Fruit fly (Drosophila melanogaster): ENCODE data around the gene Rnp4F.

Rnp4F gene

DNA sequence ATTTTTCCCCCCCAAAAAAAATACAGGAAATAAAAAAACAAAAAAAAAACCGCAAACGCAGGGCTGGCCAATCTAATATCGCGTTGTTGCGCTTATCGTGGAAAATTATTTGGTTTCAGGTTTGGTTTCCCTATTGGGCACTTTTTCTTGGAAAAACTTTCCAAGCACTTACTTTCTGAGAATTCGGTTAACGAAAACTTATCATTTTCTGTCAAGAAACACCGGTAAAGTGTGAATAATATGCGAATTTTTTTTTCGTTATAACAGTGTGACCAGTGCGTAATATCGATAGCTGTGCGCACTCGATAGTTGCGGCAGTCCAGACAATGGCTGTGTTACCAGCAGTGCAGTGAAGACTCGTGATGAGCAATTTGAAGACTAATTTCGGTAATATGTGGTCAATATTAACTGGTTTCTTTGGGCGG is at the start of gene Rnp4F:
Rnp4F (minus strand) TSS at position 238 of the 425 bp plus-strand sequence.
- TF ChIP-seq psq (optimal IDR thresholded peaks at IDR 0.05) (no peak), h (optimal IDR thresholded peaks at IDR 0.05) (no peak), insv (optimal IDR thresholded peaks at IDR 0.05) (no peak)

- TF ChIP-seq Sin3A (optimal IDR thresholded peaks at IDR 0.05) (no peak), Myc (optimal IDR thresholded peaks at IDR 0.05) (no peak), insv (optimal IDR thresholded peaks at IDR 0.05) (no peak), h (optimal IDR thresholded peaks at IDR 0.05) (no peak), ttk (optimal IDR thresholded peaks at IDR 0.05) (no peak)
Measured at dm6 chrX:5364031-5364430, 41.5 kb upstream of the Rnp4F start.

dm6 chrX:5363116-5363515 is 40.6 kb upstream of the Rnp4F start:
- TF ChIP-seq h (optimal IDR thresholded peaks at IDR 0.05) (no peak), insv (optimal IDR thresholded peaks at IDR 0.05) (no peak), Sin3A (optimal IDR thresholded peaks at IDR 0.05) (no peak), Myc (optimal IDR thresholded peaks at IDR 0.05) (no peak), ttk (optimal IDR thresholded peaks at IDR 0.05) (no peak), psq (optimal IDR thresholded peaks at IDR 0.05) (no peak)

dm6 chrX:5358813-5359212 is 36.3 kb upstream of the Rnp4F start:
- TF ChIP-seq Sin3A (optimal IDR thresholded peaks at IDR 0.05) (no peak), Myc (optimal IDR thresholded peaks at IDR 0.05) (no peak), psq (optimal IDR thresholded peaks at IDR 0.05) (no peak), ttk (optimal IDR thresholded peaks at IDR 0.05) (no peak), h (optimal IDR thresholded peaks at IDR 0.05) (no peak), insv (optimal IDR thresholded peaks at IDR 0.05) (no peak)

dm6 chrX:5357035-5357434 is 34.5 kb upstream of the Rnp4F start:
- TF ChIP-seq Sin3A (optimal IDR thresholded peaks at IDR 0.05): no peak
- TF ChIP-seq h (optimal IDR thresholded peaks at IDR 0.05): no peak
- no peak for TF ChIP-seq insv (optimal IDR thresholded peaks at IDR 0.05)
- no peak for TF ChIP-seq ttk (optimal IDR thresholded peaks at IDR 0.05)
- no peak for TF ChIP-seq Myc (optimal IDR thresholded peaks at IDR 0.05)
- no peak for TF ChIP-seq psq (optimal IDR thresholded peaks at IDR 0.05)

DNA sequence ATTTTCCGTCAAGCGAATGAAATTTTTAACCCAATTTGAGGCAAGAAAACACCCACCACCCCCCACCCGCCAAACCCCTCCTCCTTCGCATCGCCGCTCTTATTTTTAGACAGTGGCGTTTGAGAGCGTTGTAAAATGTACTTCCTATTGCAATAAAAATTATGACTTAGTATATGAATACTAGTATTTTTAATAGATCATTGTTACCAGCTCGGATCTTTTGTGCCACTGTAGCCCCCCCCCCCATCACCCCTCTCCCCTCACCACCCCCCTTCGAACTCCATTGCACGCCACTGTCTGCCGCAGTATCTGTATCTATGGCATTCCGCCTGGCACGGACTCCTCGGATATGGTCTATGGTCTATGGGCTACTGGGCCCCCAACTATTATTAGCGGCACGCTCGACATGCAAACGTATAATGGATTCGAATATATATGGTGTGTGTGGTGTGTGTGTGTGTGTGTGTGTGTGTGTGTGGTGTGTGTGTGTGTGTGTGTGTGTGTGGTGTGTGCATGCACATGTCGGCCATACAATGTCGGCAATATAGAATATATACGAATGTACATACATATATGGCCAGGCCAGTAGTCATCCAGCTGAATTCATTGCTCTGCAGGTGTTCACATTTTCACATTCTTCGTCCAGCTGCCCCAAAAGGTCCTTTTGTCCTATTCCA is 27.5 kb upstream of the Rnp4F start:
- no peak for TF ChIP-seq psq (optimal IDR thresholded peaks at IDR 0.05)
- TF ChIP-seq h (optimal IDR thresholded peaks at IDR 0.05): no peak
- no peak for TF ChIP-seq ttk (optimal IDR thresholded peaks at IDR 0.05)
- TF ChIP-seq Sin3A (optimal IDR thresholded peaks at IDR 0.05): no peak
- TF ChIP-seq insv (optimal IDR thresholded peaks at IDR 0.05): no peak
- no peak for TF ChIP-seq Myc (optimal IDR thresholded peaks at IDR 0.05)

DNA sequence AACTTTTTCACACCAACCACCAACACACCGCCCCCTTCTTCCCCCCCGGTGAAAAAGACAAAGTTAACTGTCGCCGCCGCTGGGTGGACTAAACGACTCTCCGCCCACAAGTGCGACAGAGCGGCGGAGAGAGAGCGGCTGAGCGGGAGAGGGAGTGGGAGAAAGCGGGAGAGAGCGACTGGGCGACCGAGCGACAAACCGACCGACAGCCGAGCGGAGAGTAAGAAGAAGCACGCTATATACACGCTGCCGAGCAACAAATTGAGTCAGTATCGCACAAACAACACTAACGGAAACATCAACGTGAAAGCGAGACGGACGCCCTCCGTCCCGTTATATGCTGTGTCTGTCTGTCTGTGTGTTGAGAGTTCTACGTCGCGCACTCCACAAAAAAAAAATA is 17.5 kb upstream of the Rnp4F start, which contains the start of gene SK:
SK (plus strand) TSS at position 267 of the 400 bp plus-strand sequence.
- no peak for TF ChIP-seq Myc (optimal IDR thresholded peaks at IDR 0.05)
- TF ChIP-seq Sin3A (optimal IDR thresholded peaks at IDR 0.05): no peak
- TF ChIP-seq insv (optimal IDR thresholded peaks at IDR 0.05): no peak
- no peak for TF ChIP-seq psq (optimal IDR thresholded peaks at IDR 0.05)

DNA sequence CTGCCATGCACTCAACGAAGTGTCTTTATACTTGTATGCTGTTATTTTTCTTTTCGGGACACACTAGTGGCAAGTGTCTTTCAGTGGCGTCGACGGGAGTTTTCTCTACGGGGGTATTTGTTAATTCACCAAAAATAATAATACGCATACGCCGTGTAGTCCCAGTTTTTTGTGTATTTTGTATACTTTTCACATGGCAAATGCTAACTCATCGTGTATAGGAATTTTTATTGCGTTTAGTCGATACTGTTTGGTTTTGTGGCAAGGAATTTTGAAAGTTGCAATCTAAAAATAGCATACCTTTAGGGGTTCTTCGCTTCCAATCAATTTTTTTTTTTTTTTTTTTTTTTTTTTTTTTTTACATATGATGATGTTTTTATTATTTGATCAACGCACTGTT is 15.9 kb upstream of the Rnp4F start:
- TF ChIP-seq Sin3A (optimal IDR thresholded peaks at IDR 0.05) (no peak), insv (optimal IDR thresholded peaks at IDR 0.05) (no peak), Myc (optimal IDR thresholded peaks at IDR 0.05) (no peak), ttk (optimal IDR thresholded peaks at IDR 0.05) (no peak), h (optimal IDR thresholded peaks at IDR 0.05) (no peak), psq (optimal IDR thresholded peaks at IDR 0.05) (no peak)

- TF ChIP-seq psq (optimal IDR thresholded peaks at IDR 0.05) (no peak), Sin3A (optimal IDR thresholded peaks at IDR 0.05) (no peak), Myc (optimal IDR thresholded peaks at IDR 0.05) (no peak), ttk (optimal IDR thresholded peaks at IDR 0.05) (no peak), insv (optimal IDR thresholded peaks at IDR 0.05) (no peak), h (optimal IDR thresholded peaks at IDR 0.05) (no peak)
Measured at dm6 chrX:5337316-5337715, 14.8 kb upstream of the Rnp4F start.

DNA sequence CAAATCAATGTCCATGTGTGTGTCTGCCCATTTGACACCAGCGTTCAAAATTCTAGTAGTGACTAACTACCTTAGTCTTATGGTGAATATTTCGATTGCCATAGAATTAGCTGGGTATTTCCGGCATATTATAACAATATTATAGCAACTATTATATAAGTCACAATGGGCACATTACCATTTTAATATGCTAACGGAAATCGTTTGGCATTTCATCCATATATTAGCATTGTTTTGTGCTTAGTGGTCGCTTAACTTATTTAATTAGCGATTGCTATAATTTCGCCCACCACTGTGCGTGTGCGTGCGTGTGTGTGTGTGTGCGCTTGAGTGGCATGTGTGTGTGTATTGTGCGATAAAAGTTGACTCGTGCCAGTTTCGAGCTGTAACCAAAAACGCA is 14.2 kb upstream of the Rnp4F start:
- TF ChIP-seq Sin3A (optimal IDR thresholded peaks at IDR 0.05): no peak

DNA sequence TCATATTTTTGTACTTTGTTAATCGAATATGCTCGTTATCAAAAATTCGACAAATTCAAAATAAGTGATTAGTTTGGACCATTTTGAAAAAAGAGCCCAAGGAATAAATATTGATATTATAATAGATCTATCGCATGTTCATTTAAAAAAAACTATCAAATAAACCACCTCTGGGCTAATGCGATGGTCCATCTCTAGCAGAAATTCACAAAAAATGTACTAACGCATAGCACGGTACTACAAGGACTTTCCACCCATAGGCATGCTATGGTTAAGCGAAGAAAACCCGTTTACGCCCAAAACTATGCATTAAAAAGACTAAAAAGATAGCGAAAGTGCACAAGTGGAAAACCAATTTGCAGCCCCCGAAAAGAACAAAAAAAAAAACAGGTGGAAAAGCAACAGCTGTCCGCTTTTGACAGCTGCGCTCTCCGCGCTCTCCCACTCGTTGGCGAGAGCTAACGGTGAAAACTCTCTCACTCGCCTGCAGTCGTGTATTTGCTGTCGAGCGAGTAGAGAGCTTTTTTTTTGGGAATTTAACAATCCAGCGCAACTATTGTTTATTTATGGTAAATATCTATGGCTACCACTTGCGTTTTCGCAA is 9.9 kb upstream of the Rnp4F start, which contains the start of gene CanB:
CanB (plus strand) TSS at position 241 of the 604 bp plus-strand sequence.
- no peak for TF ChIP-seq Sin3A (optimal IDR thresholded peaks at IDR 0.05)
- no peak for TF ChIP-seq h (optimal IDR thresholded peaks at IDR 0.05)
- TF ChIP-seq insv (optimal IDR thresholded peaks at IDR 0.05): no peak
- no peak for TF ChIP-seq ttk (optimal IDR thresholded peaks at IDR 0.05)
- TF ChIP-seq Myc (optimal IDR thresholded peaks at IDR 0.05): no peak
- TF ChIP-seq psq (optimal IDR thresholded peaks at IDR 0.05): no peak

dm6 chrX:5329266-5329898 is 6.9 kb upstream of the Rnp4F start, which contains the start of the genes CG3309 and XRCC1:
CG3309 (minus strand) TSS chrX:5329347.
XRCC1 (plus strand) TSS chrX:5329876.
- no peak for TF ChIP-seq ttk (optimal IDR thresholded peaks at IDR 0.05)
- no peak for TF ChIP-seq h (optimal IDR thresholded peaks at IDR 0.05)
- no peak for TF ChIP-seq psq (optimal IDR thresholded peaks at IDR 0.05)
- no peak for TF ChIP-seq Sin3A (optimal IDR thresholded peaks at IDR 0.05)
- no peak for TF ChIP-seq insv (optimal IDR thresholded peaks at IDR 0.05)
- no peak for TF ChIP-seq Myc (optimal IDR thresholded peaks at IDR 0.05)
